Worm (Caenorhabditis elegans) whole organism, L1 larva: ENCODE results near the gene twk-7.

ENCODE experiments used
- C04F5.9 ChIP-seq: sonication (generic microtip); optimal IDR thresholded peaks from 2 replicates; lab custom pipeline; 2016; ENCODE audit warnings: missing genetic modification characterization, missing compliant biosample characterization
- C16A3.4 ChIP-seq: fragments of 150-350 bp; optimal IDR thresholded peaks from 2 replicates; lab custom pipeline; 2014; ENCODE audit warnings: missing biosample characterization, missing genetic modification characterization
- C34B4.2 ChIP-seq: sonication (generic microtip); optimal IDR thresholded peaks from 2 replicates; lab custom pipeline; 2017; ENCODE audit warnings: mild to moderate bottlenecking, missing genetic modification characterization, missing compliant biosample characterization
- Y116A8C.19 ChIP-seq: sonication (generic microtip); optimal IDR thresholded peaks from 2 replicates; lab custom pipeline; 2016; ENCODE audit warnings: missing compliant biosample characterization, missing genetic modification characterization, borderline replicate concordance
- aha-1 ChIP-seq: fragments of 150-350 bp; optimal IDR thresholded peaks from 2 replicates; lab custom pipeline; 2014; ENCODE audit warnings: missing biosample characterization, missing genetic modification characterization
- aly-2 ChIP-seq: fragments of 150-350 bp; optimal IDR thresholded peaks from 2 replicates; lab custom pipeline; 2014; ENCODE audit warnings: missing biosample characterization, missing genetic modification characterization
- ama-1 ChIP-seq: fragments of 150-350 bp; optimal IDR thresholded peaks from 2 replicates; lab custom pipeline; 2014
- ceh-8 ChIP-seq: fragments of 200-800 bp; sonication (Bioruptor generic); optimal IDR thresholded peaks from 2 replicates; lab custom pipeline; 2018; ENCODE audit warnings: mild to moderate bottlenecking, missing genetic modification characterization, moderate library complexity, missing compliant biosample characterization
- ceh-82 ChIP-seq, 3 experiments: fragments of 150-350 bp in 1 of 3; sonication (generic microtip) in 2 of 3; optimal IDR thresholded peaks; 2 replicates each; lab custom pipeline; 2014 to 2017; ENCODE audit warnings: missing biosample characterization in 3 of 3, missing genetic modification characterization in 3 of 3
- ceh-90 ChIP-seq: sonication (generic microtip); optimal IDR thresholded peaks from 2 replicates; lab custom pipeline; 2016; ENCODE audit warnings: missing genetic modification characterization, missing compliant biosample characterization
- dpl-1 ChIP-seq, 3 experiments: fragments of 150-350 bp in 2 of 3; sonication (generic microtip) in 1 of 3; optimal IDR thresholded peaks; 2 replicates each; lab custom pipeline; 2014 to 2017; ENCODE audit warnings: missing biosample characterization in 3 of 3, missing genetic modification characterization in 3 of 3, missing genetic modification reagents in 3 of 3
- dsc-1 ChIP-seq: sonication (generic microtip); optimal IDR thresholded peaks from 2 replicates; lab custom pipeline; 2016; ENCODE audit warnings: mild to moderate bottlenecking, missing genetic modification characterization, missing compliant biosample characterization
- efl-3 ChIP-seq: fragments of 200-800 bp; sonication (Bioruptor generic); optimal IDR thresholded peaks from 2 replicates; lab custom pipeline; 2018; ENCODE audit warnings: mild to moderate bottlenecking, missing genetic modification characterization, missing compliant biosample characterization
- egl-27 ChIP-seq, 2 experiments: fragments of 150-350 bp in 1 of 2; sonication (generic microtip); optimal IDR thresholded peaks; 3 replicates each; lab custom pipeline; 2017 to 2018; ENCODE audit warnings: missing biosample characterization in 2 of 2, missing genetic modification characterization in 2 of 2, missing genetic modification reagents in 2 of 2
- elt-2 ChIP-seq: sonication (generic microtip); optimal IDR thresholded peaks from 2 replicates; lab custom pipeline; 2016; ENCODE audit warnings: missing genetic modification characterization, mild to moderate bottlenecking, inconsistent platforms, missing compliant biosample characterization, missing genetic modification reagents
- elt-3 ChIP-seq, 6 experiments: fragments of 150-350 bp in 1 of 6; sonication (generic microtip); optimal IDR thresholded peaks; 2 replicates each; lab custom pipeline; 2017 to 2018; ENCODE audit warnings: missing biosample characterization in 6 of 6, missing genetic modification characterization in 6 of 6, inconsistent platforms in 1 of 6
- ets-5 ChIP-seq: fragments of 200-800 bp; sonication (Bioruptor generic); IDR thresholded peaks from 2 replicates; pipeline ENCODE4 v1.3.6; 2022; ENCODE audit warnings: missing genetic modification characterization, missing compliant biosample characterization
- fkh-10 ChIP-seq: sonication (generic microtip); optimal IDR thresholded peaks from 2 replicates; lab custom pipeline; 2017; ENCODE audit warnings: missing biosample characterization, missing genetic modification reagents, missing genetic modification characterization
- fkh-4 ChIP-seq: sonication (generic microtip); optimal IDR thresholded peaks from 2 replicates; lab custom pipeline; 2016; ENCODE audit warnings: missing compliant biosample characterization, missing genetic modification characterization, borderline replicate concordance
- fos-1 ChIP-seq: fragments of 150-350 bp; optimal IDR thresholded peaks from 2 replicates; lab custom pipeline; 2014; ENCODE audit warnings: missing biosample characterization, missing genetic modification characterization
- isw-1 ChIP-seq: fragments of 200-800 bp; sonication (Bioruptor generic); IDR thresholded peaks from 2 replicates; pipeline ENCODE4 v1.3.6; 2022; ENCODE audit warnings: missing genetic modification characterization, missing compliant biosample characterization
- lin-13 ChIP-seq: fragments of 150-350 bp; optimal IDR thresholded peaks from 2 replicates; lab custom pipeline; 2014; ENCODE audit warnings: missing biosample characterization, missing genetic modification reagents, missing genetic modification characterization
- lir-3 ChIP-seq: sonication (generic microtip); optimal IDR thresholded peaks from 2 replicates; lab custom pipeline; 2016; ENCODE audit warnings: mild to moderate bottlenecking, missing genetic modification characterization, moderate library complexity, missing compliant biosample characterization; ENCODE audit not compliant: poor library complexity
- lsy-2 ChIP-seq, 2 experiments: fragments of 150-350 bp; optimal IDR thresholded peaks; 2 replicates each; lab custom pipeline; 2014; ENCODE audit warnings: missing biosample characterization in 2 of 2, missing genetic modification characterization in 2 of 2
- mab-9 ChIP-seq: fragments of 200-800 bp; sonication (Bioruptor generic); IDR thresholded peaks from 2 replicates; pipeline ENCODE4 v1.3.6; 2022; ENCODE audit warnings: missing genetic modification reagents, missing genetic modification characterization, missing compliant biosample characterization
- mef-2 ChIP-seq: fragments of 150-350 bp; optimal IDR thresholded peaks from 2 replicates; lab custom pipeline; 2014; ENCODE audit warnings: missing biosample characterization, missing genetic modification characterization
- mep-1 ChIP-seq: fragments of 150-350 bp; optimal IDR thresholded peaks from 2 replicates; lab custom pipeline; 2014; ENCODE audit warnings: missing biosample characterization, missing genetic modification characterization
- nhr-12 ChIP-seq: sonication (generic microtip); optimal IDR thresholded peaks from 2 replicates; lab custom pipeline; 2017; ENCODE audit warnings: missing biosample characterization, missing genetic modification characterization
- nhr-19 ChIP-seq: fragments of 200-800 bp; sonication (Bioruptor generic); conservative IDR thresholded peaks from 2 replicates; pipeline ENCODE4 v1.3.6; 2022; ENCODE audit warnings: missing genetic modification characterization, missing compliant biosample characterization
- nhr-47 ChIP-seq: sonication (generic microtip); optimal IDR thresholded peaks from 2 replicates; lab custom pipeline; 2016; ENCODE audit warnings: mild to moderate bottlenecking, missing genetic modification characterization, moderate library complexity, missing compliant biosample characterization
- nhr-71 ChIP-seq: sonication (generic microtip); optimal IDR thresholded peaks from 2 replicates; lab custom pipeline; 2016; ENCODE audit warnings: mild to moderate bottlenecking, missing genetic modification characterization, moderate library complexity, missing compliant biosample characterization
- nhr-84 ChIP-seq: sonication (generic microtip); optimal IDR thresholded peaks from 2 replicates; lab custom pipeline; 2017; ENCODE audit warnings: missing biosample characterization, missing genetic modification characterization
- nhr-85 ChIP-seq: sonication (generic microtip); peaks from one replicate; lab custom pipeline; 2016; ENCODE audit warnings: missing genetic modification characterization, inconsistent platforms, missing compliant biosample characterization
- pag-3 ChIP-seq: sonication (generic microtip); optimal IDR thresholded peaks from 2 replicates; lab custom pipeline; 2017; ENCODE audit warnings: missing genetic modification characterization, mild to moderate bottlenecking, missing compliant biosample characterization, antibody characterized with exemption, borderline replicate concordance; ENCODE audit not compliant: insufficient read depth
- pax-3 ChIP-seq: fragments of 200-800 bp; sonication (Bioruptor generic); optimal IDR thresholded peaks from 2 replicates; lab custom pipeline; 2018; ENCODE audit warnings: mild to moderate bottlenecking, missing genetic modification characterization, moderate library complexity, missing compliant biosample characterization
- snpc-4 ChIP-seq: fragments of 150-350 bp; optimal IDR thresholded peaks from 2 replicates; lab custom pipeline; 2014; ENCODE audit warnings: missing biosample characterization, missing genetic modification characterization
- swsn-7 ChIP-seq: sonication (generic microtip); optimal IDR thresholded peaks from 2 replicates; lab custom pipeline; 2016; ENCODE audit warnings: missing genetic modification characterization, missing compliant biosample characterization
- unc-130 ChIP-seq: fragments of 150-350 bp; optimal IDR thresholded peaks from 2 replicates; lab custom pipeline; 2017; ENCODE audit warnings: missing biosample characterization, missing genetic modification characterization, inconsistent platforms
- unc-62 ChIP-seq: fragments of 150-350 bp; optimal IDR thresholded peaks from 2 replicates; lab custom pipeline; 2014; ENCODE audit warnings: missing biosample characterization, missing genetic modification reagents, missing genetic modification characterization
- vab-15 ChIP-seq: sonication (generic microtip); optimal IDR thresholded peaks from 2 replicates; lab custom pipeline; 2017; ENCODE audit warnings: missing genotype, mild to moderate bottlenecking, missing genetic modification characterization, missing compliant biosample characterization
- xbp-1 ChIP-seq: sonication (generic microtip); optimal IDR thresholded peaks from 2 replicates; lab custom pipeline; 2016; ENCODE audit warnings: missing genetic modification characterization, missing compliant biosample characterization
- zag-1 ChIP-seq: fragments of 150-350 bp; optimal IDR thresholded peaks from 2 replicates; lab custom pipeline; 2014; ENCODE audit warnings: missing biosample characterization, missing genetic modification characterization
- ztf-11 ChIP-seq, 2 experiments: sonication (generic microtip); optimal IDR thresholded peaks; 2 replicates each; lab custom pipeline; 2016 to 2017; ENCODE audit warnings: missing genetic modification characterization in 2 of 2, missing biosample characterization in 1 of 2, missing compliant biosample characterization in 1 of 2
- ztf-4 ChIP-seq: fragments of 150-350 bp; optimal IDR thresholded peaks from 2 replicates; lab custom pipeline; 2014; ENCODE audit warnings: missing biosample characterization, missing genetic modification characterization

twk-7 gene

DNA sequence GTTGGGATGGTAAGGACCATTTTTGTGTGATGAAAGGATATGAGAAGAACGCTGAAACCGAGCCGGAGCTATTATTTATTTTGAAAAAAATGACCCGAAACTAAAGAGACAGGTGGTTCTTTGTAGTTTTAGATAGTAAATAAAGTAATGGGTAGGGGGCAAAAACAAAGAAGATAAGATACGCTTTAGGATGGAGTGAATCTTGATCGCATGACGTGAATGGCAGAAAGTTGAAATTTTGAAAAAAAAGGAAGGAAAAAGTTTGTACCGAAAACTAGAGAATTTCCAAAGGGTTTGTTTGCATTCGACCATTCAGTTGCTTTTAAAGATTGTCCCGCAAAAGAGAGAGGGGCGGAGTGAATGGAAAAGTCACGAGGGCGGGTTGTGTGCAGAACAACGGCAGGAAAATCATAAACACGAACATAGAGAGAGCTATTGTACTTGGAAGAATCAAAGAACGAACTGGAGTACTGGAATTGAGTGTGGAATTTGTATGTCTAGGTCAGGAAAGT is 10.4 kb upstream of the twk-7 start, which contains the start of gene F22B7.9 (continued):
- TF ChIP-seq ets-5 (no peak), ztf-4 (no peak), ama-1 (peak; percentile 83), ceh-82 (tag; optimal IDR thresholded peaks at IDR 0.05; lab: Kevin White, UChicago) (no peak), ztf-11 (tag; optimal IDR thresholded peaks at IDR 0.05; lab: Kevin White, UChicago) (no peak), efl-3 (GFP tag; lab: Kevin White, UChicago) (no peak), snpc-4 (no peak), vab-15 (tag; lab: Kevin White, UChicago) (no peak), isw-1 (GFP tag; lab: Robert Waterston, UW) (no peak), pax-3 (tag; lab: Kevin White, UChicago) (no peak), lin-13 (GFP tag; lab: Kevin White, UChicago) (no peak), mef-2 (tag; lab: Kevin White, UChicago) (no peak), ceh-90 (tag; lab: Kevin White, UChicago) (no peak), nhr-12 (tag; lab: Kevin White, UChicago) (no peak), unc-62 (GFP tag; lab: Kevin White, UChicago) (no peak), nhr-47 (tag; lab: Kevin White, UChicago) (peak; percentile 30), nhr-84 (tag; lab: Kevin White, UChicago) (no peak), xbp-1 (tag; lab: Kevin White, UChicago) (no peak), nhr-85 (peak; percentile 81), mep-1 (no peak), dpl-1 (GFP tag; optimal IDR thresholded peaks at IDR 0.05; lab: Kevin White, UChicago) (peak in 1 of 3 experiments; percentile 9), C04F5.9 (no peak), unc-130 (tag; lab: Kevin White, UChicago) (no peak), lsy-2 (tag; optimal IDR thresholded peaks at IDR 0.05; lab: Kevin White, UChicago) (peak in 1 of 2 experiments; percentile 18), Y116A8C.19 (tag; lab: Kevin White, UChicago) (no peak), ceh-8 (GFP tag; lab: Kevin White, UChicago) (no peak), fos-1 (tag; lab: Kevin White, UChicago) (no peak), mab-9 (no peak), nhr-19 (GFP tag; lab: Robert Waterston, UW) (peak; percentile 42), zag-1 (no peak), pag-3 (tag; lab: Kevin White, UChicago) (no peak), C34B4.2 (tag; lab: Kevin White, UChicago) (no peak), lir-3 (no peak), elt-3 (tag; optimal IDR thresholded peaks at IDR 0.05; lab: Kevin White, UChicago) (peak in 2 of 6 experiments; percentile 38 to 51), dsc-1 (tag; lab: Kevin White, UChicago) (no peak), fkh-4 (tag; lab: Kevin White, UChicago) (no peak), egl-27 (tag; optimal IDR thresholded peaks at IDR 0.05; lab: Kevin White, UChicago) (no peak), aly-2 (tag; lab: Kevin White, UChicago) (no peak), swsn-7 (tag; lab: Kevin White, UChicago) (no peak), fkh-10 (GFP tag; lab: Kevin White, UChicago) (no peak), elt-2 (peak; percentile 54), C16A3.4 (tag; lab: Kevin White, UChicago) (peak; percentile 10), nhr-71 (tag; lab: Kevin White, UChicago) (peak; percentile 54), aha-1 (tag; lab: Kevin White, UChicago) (no peak)
